Fruit fly (Drosophila melanogaster) whole organism, embryonic: ENCODE results near the gene Prx2.

Experiments
- Bgb ChIP-seq: fragments of 200-800 bp; sonication (Bioruptor generic); IDR thresholded peaks from 2 replicates; pipeline ENCODE4 v1.3.6; 2022; ENCODE audit warnings: missing biosample characterization, missing genetic modification characterization; ENCODE audit not compliant: partially characterized antibody
- CG10209 ChIP-seq: fragments of 200-800 bp; sonication (Bioruptor generic); optimal IDR thresholded peaks from 3 replicates; lab custom pipeline; 2017; ENCODE audit warnings: missing biosample characterization, mild to moderate bottlenecking, missing genetic modification characterization, missing genetic modification reagents
- CG10274 ChIP-seq: fragments of 200-800 bp; sonication (Bioruptor generic); optimal IDR thresholded peaks from 3 replicates; lab custom pipeline; 2017; ENCODE audit warnings: missing biosample characterization, mild to moderate bottlenecking, missing genetic modification characterization
- CG10543 ChIP-seq: fragments of 200-800 bp; sonication (Bioruptor generic); optimal IDR thresholded peaks from 3 replicates; lab custom pipeline; 2017; ENCODE audit warnings: missing biosample characterization, mild to moderate bottlenecking, missing genetic modification characterization, moderate library complexity
- CG11504 ChIP-seq: fragments of 200-800 bp; sonication (Bioruptor generic); optimal IDR thresholded peaks from 3 replicates; lab custom pipeline; 2019; ENCODE audit warnings: missing biosample characterization, mild to moderate bottlenecking, missing genetic modification characterization, moderate library complexity
- CG14050 ChIP-seq: fragments of 200-800 bp; sonication (Bioruptor generic); IDR thresholded peaks from 3 replicates; pipeline ENCODE4 v1.3.6; 2022; ENCODE audit warnings: missing biosample characterization, missing genetic modification characterization
- CG17328 ChIP-seq: fragments of 200-800 bp; sonication (Bioruptor generic); IDR thresholded peaks from 2 replicates; pipeline ENCODE4 v1.3.6; 2022; ENCODE audit warnings: missing biosample characterization, missing genetic modification characterization
- CG17359 ChIP-seq: fragments of 200-800 bp; sonication (Bioruptor generic); optimal IDR thresholded peaks from 3 replicates; lab custom pipeline; 2018; ENCODE audit warnings: missing biosample characterization, mild to moderate bottlenecking, missing genetic modification characterization, moderate library complexity
- CG2199 ChIP-seq: fragments of 200-800 bp; sonication (Bioruptor generic); IDR thresholded peaks from 3 replicates; pipeline ENCODE4 v1.3.6; 2022; ENCODE audit warnings: missing biosample characterization, missing genetic modification characterization
- CG5953 ChIP-seq: fragments of 200-800 bp; sonication (Bioruptor generic); IDR thresholded peaks from 2 replicates; pipeline ENCODE4 v1.3.6; 2022; ENCODE audit warnings: missing biosample characterization, missing genetic modification characterization
- CG6175 ChIP-seq: fragments of 200-800 bp; sonication (Bioruptor generic); IDR thresholded peaks from 3 replicates; pipeline ENCODE4 v1.3.6; 2022; ENCODE audit warnings: missing biosample characterization, missing genetic modification characterization
- CG6689 ChIP-seq: fragments of 200-800 bp; sonication (Bioruptor generic); IDR thresholded peaks from 2 replicates; pipeline ENCODE4 v1.3.6; 2022; ENCODE audit warnings: missing biosample characterization, missing genetic modification characterization
- CG8290 ChIP-seq, 3 experiments: fragments of 200-800 bp; sonication (Bioruptor generic); optimal IDR thresholded peaks; 2 replicates each; lab custom pipeline; 2016 to 2019; ENCODE audit warnings: missing biosample characterization in 3 of 3, missing genetic modification characterization in 3 of 3, mild to moderate bottlenecking in 2 of 3, moderate library complexity in 1 of 3
- D19A ChIP-seq: fragments of 200-800 bp; optimal IDR thresholded peaks from 3 replicates; lab custom pipeline; 2019; ENCODE audit warnings: missing biosample characterization, mild to moderate bottlenecking, missing genetic modification characterization, moderate library complexity
- Deaf1 ChIP-seq: fragments of 200-800 bp; optimal IDR thresholded peaks from 3 replicates; lab custom pipeline; 2019; ENCODE audit warnings: missing biosample characterization, mild to moderate bottlenecking, missing genetic modification characterization, moderate library complexity
- Drgx ChIP-seq: fragments of 200-800 bp; sonication (Bioruptor generic); IDR thresholded peaks from 2 replicates; pipeline ENCODE4 v1.3.6; 2022; ENCODE audit warnings: missing biosample characterization, missing genetic modification characterization
- Hr3 ChIP-seq: fragments of 200-800 bp; sonication (Bioruptor generic); optimal IDR thresholded peaks from 3 replicates; lab custom pipeline; 2016; ENCODE audit warnings: missing biosample characterization, missing genetic modification characterization
- Jarid2 ChIP-seq: fragments of 200-800 bp; sonication (Bioruptor generic); optimal IDR thresholded peaks from 3 replicates; lab custom pipeline; 2017; ENCODE audit warnings: mild to moderate bottlenecking, missing biosample characterization, missing genetic modification reagents, missing genetic modification characterization
- Med ChIP-seq: fragments of 200-800 bp; sonication (Bioruptor generic); peaks from one replicate; lab custom pipeline; 2016; ENCODE audit warnings: missing biosample characterization, missing genetic modification characterization, mild to moderate bottlenecking, inconsistent platforms, moderate library complexity
- Rx ChIP-seq: fragments of 200-800 bp; sonication (Bioruptor generic); IDR thresholded peaks from 2 replicates; pipeline ENCODE4 v1.3.6; 2022; ENCODE audit warnings: missing biosample characterization, missing genetic modification characterization
- ab ChIP-seq: fragments of 200-800 bp; sonication (Bioruptor generic); optimal IDR thresholded peaks from 2 replicates; lab custom pipeline; 2016; ENCODE audit warnings: missing biosample characterization, missing genetic modification characterization
- bsh ChIP-seq, 2 experiments: fragments of 200-800 bp; sonication (Bioruptor generic); optimal IDR thresholded peaks; 2 replicates each; lab custom pipeline; 2017 to 2018; ENCODE audit warnings: mild to moderate bottlenecking in 2 of 2, missing biosample characterization in 2 of 2, missing genetic modification characterization in 2 of 2, moderate library complexity in 1 of 2
- cg ChIP-seq: fragments of 200-800 bp; sonication (Bioruptor generic); optimal IDR thresholded peaks from 3 replicates; lab custom pipeline; 2019; ENCODE audit warnings: missing biosample characterization, mild to moderate bottlenecking, missing genetic modification characterization, moderate library complexity
- chinmo ChIP-seq: fragments of 200-800 bp; sonication (Bioruptor generic); IDR thresholded peaks from 4 replicates; pipeline ENCODE4 v1.3.6; 2022; ENCODE audit warnings: missing biosample characterization, missing genetic modification characterization; ENCODE audit not compliant: partially characterized antibody
- crol ChIP-seq: fragments of 200-800 bp; sonication (Bioruptor generic); IDR thresholded peaks from 2 replicates; pipeline ENCODE4 v1.3.6; 2022; ENCODE audit warnings: missing biosample characterization, missing genetic modification characterization
- dimm ChIP-seq: fragments of 200-800 bp; sonication (Bioruptor generic); IDR thresholded peaks from 2 replicates; pipeline ENCODE4 v1.3.6; 2022; ENCODE audit warnings: missing biosample characterization, missing genetic modification characterization
- esg ChIP-seq: fragments of 200-800 bp; sonication (Bioruptor generic); conservative IDR thresholded peaks from 2 replicates; pipeline ENCODE4 v1.3.6; 2022; ENCODE audit warnings: missing biosample characterization, missing genetic modification characterization
- gem ChIP-seq: fragments of 200-800 bp; sonication (Bioruptor generic); optimal IDR thresholded peaks from 2 replicates; lab custom pipeline; 2019; ENCODE audit warnings: missing biosample characterization, mild to moderate bottlenecking, missing genetic modification characterization, moderate library complexity
- hth ChIP-seq: fragments of >200 bp; optimal IDR thresholded peaks from 2 replicates; lab custom pipeline; 2017; ENCODE audit warnings: inconsistent platforms
- mirr ChIP-seq: fragments of 200-800 bp; sonication (Bioruptor generic); optimal IDR thresholded peaks from 3 replicates; lab custom pipeline; 2018; ENCODE audit warnings: missing biosample characterization, mild to moderate bottlenecking, missing genetic modification characterization
- nom ChIP-seq: fragments of 200-800 bp; sonication (Bioruptor generic); optimal IDR thresholded peaks from 2 replicates; lab custom pipeline; 2017; ENCODE audit warnings: missing biosample characterization, missing genetic modification characterization, mild to moderate bottlenecking, moderate library complexity, missing genetic modification reagents
- p53 ChIP-seq: fragments of 200-800 bp; sonication (Bioruptor generic); optimal IDR thresholded peaks from 2 replicates; lab custom pipeline; 2016; ENCODE audit warnings: missing biosample characterization, missing genetic modification characterization
- row ChIP-seq: fragments of 200-800 bp; sonication (Bioruptor generic); IDR thresholded peaks from 3 replicates; pipeline ENCODE4 v1.3.6; 2022; ENCODE audit warnings: missing biosample characterization, missing genetic modification characterization
- sc ChIP-seq, 3 experiments: fragments of >200 bp in 2 of 3; fragments of 200-800 bp in 1 of 3; sonication (Bioruptor generic) in 1 of 3; optimal IDR thresholded peaks; 2 replicates in 2 of 3; 3 replicates in 1 of 3; lab custom pipeline; 2017; ENCODE audit warnings: mild to moderate bottlenecking in 1 of 3, missing biosample characterization in 1 of 3, missing genetic modification characterization in 1 of 3, missing genetic modification reagents in 1 of 3
- sens ChIP-seq: fragments of 200-800 bp; sonication (Bioruptor generic); peaks from one replicate; lab custom pipeline; 2016; ENCODE audit warnings: missing biosample characterization, missing genetic modification characterization
- sqz ChIP-seq: fragments of 200-800 bp; sonication (Bioruptor generic); optimal IDR thresholded peaks from 3 replicates; lab custom pipeline; 2018; ENCODE audit warnings: missing biosample characterization, mild to moderate bottlenecking, missing genetic modification characterization
- sug ChIP-seq: fragments of 200-800 bp; optimal IDR thresholded peaks from 2 replicates; lab custom pipeline; 2019; ENCODE audit warnings: missing biosample characterization, mild to moderate bottlenecking, missing genetic modification characterization, moderate library complexity

Prx2 gene

DNA sequence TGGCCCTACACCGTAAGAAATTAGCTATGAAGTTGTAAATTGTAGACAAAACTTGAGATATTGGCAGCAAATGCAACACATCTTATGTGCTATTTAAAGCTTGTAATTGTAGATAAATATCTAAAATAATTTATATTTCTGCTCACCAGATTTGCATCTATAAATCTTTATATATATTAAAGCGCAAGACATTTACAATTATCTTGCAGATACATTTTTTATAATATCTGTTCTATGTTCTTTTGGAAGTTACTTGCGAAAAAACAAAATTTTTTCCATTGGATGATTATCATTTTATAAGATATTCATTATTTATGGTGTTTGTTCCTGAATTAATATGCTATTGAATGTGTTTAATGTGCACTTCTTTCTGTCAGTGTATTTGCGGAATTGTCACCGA lies 15.3 kb upstream of the Prx2 start:
- TF ChIP-seq nom (GFP tag; lab: Kevin White, UChicago) = no peak
- 0 out of 2 replicates have a peak, but pooled peaks have one; percentile 8 for TF ChIP-seq CG6689 (GFP tag; lab: Robert Waterston, UW)
- TF ChIP-seq dimm (GFP tag; lab: Robert Waterston, UW) = no peak
- 0 out of 2 replicates have a peak, but pooled peaks have one; percentile 7 for TF ChIP-seq esg
- TF ChIP-seq gem (tag; lab: Kevin White, UChicago) = peak; percentile 20
- TF ChIP-seq bsh (GFP tag; optimal IDR thresholded peaks at IDR 0.05; lab: Kevin White, UChicago) = peak in 1 of 2 experiments; percentile 10
- peak; percentile 15; the same call in 1 of the 2 replicates for TF ChIP-seq Drgx (GFP tag; lab: Robert Waterston, UW)
- TF ChIP-seq sc (optimal IDR thresholded peaks at IDR 0.05; lab: Kevin White, UChicago) = no peak
- TF ChIP-seq sc (GFP tag; optimal IDR thresholded peaks at IDR 0.05; lab: Kevin White, UChicago) = no peak
- peak; percentile 16 for TF ChIP-seq CG11504 (tag; lab: Kevin White, UChicago)

DNA sequence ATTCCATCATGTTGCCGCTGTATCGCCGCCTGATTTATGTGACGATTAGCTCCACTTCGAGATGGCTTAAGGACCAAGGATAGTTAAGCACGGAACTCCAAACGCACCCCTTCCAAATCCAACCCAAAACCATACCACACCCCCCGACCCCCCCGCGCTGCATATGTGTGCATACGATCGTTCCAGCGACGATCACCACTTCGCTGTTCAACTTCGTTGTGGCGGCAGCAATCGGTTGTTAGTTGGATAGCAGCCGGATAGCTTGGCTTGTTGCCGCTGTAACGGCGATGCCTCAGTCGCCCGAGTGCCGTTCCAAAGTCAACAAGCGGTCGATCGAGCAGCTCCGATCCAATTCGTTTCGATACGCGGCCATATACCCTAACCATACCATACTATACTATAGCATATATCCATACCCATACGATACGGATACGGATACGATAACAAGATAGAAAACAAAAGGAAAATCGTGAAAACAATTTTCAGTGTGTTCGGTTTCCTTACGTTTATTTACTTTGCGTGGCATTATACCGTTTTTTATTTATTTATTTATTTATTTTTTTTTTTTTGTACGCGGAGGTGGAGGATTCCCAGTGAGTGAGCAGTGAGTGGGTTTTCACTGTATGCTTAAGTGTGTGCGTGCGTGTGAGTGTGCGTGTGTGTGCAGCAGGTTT lies 14.7 kb upstream of the Prx2 start:
- TF ChIP-seq CG6175 (GFP tag; lab: Robert Waterston, UW) = peak; percentile 56; the same call in 1 of the 3 replicates
- TF ChIP-seq sens = peak; percentile 71
- TF ChIP-seq Med (GFP tag; lab: Kevin White, UChicago) = peak; percentile 61
- TF ChIP-seq Bgb (GFP tag; lab: Robert Waterston, UW) = peak; percentile 24; the same call in 1 of the 2 replicates
- peak; percentile 33 for TF ChIP-seq sqz (GFP tag; lab: Kevin White, UChicago)
- no peak for TF ChIP-seq CG8290 (GFP tag; optimal IDR thresholded peaks at IDR 0.05; lab: Kevin White, UChicago)
- peak in 1 of 2 experiments; percentile 31 for TF ChIP-seq CG8290 (tag; optimal IDR thresholded peaks at IDR 0.05; lab: Kevin White, UChicago)
- no peak for TF ChIP-seq hth (lab: Kevin White, UChicago)
- TF ChIP-seq CG17359 (tag; lab: Kevin White, UChicago) = peak; percentile 14
- peak; percentile 39 for TF ChIP-seq cg (GFP tag; lab: Kevin White, UChicago)
- TF ChIP-seq D19A = peak; percentile 75
- no peak for TF ChIP-seq CG10209 (GFP tag; lab: Kevin White, UChicago)
- TF ChIP-seq p53 (GFP tag; lab: Kevin White, UChicago) = no peak
- TF ChIP-seq chinmo = 0 out of 4 replicates have a peak, but pooled peaks have one; percentile 57
- no peak for TF ChIP-seq Rx (GFP tag; lab: Robert Waterston, UW)
- peak; percentile 21 for TF ChIP-seq mirr (GFP tag; lab: Kevin White, UChicago)
- peak; percentile 15; the same call in 1 of the 2 replicates for TF ChIP-seq Drgx (GFP tag; lab: Robert Waterston, UW)
- no peak for TF ChIP-seq Hr3
- TF ChIP-seq Deaf1 = peak; percentile 94
- no peak for TF ChIP-seq ab (GFP tag; lab: Kevin White, UChicago)
- TF ChIP-seq CG14050 (GFP tag; lab: Robert Waterston, UW) = no peak
- peak; percentile 47 for TF ChIP-seq Jarid2 (GFP tag; lab: Kevin White, UChicago)
- peak; percentile 10 for TF ChIP-seq sug (tag; lab: Kevin White, UChicago)
- TF ChIP-seq crol (GFP tag; lab: Robert Waterston, UW) = peak; percentile 85
- TF ChIP-seq row (GFP tag; lab: Robert Waterston, UW) = 0 out of 3 replicates have a peak, but pooled peaks have one; percentile 15
- TF ChIP-seq CG17328 (GFP tag; lab: Robert Waterston, UW) = 0 out of 2 replicates have a peak, but pooled peaks have one; percentile 10
- peak; percentile 23 for TF ChIP-seq CG10543 (GFP tag; lab: Kevin White, UChicago)
- TF ChIP-seq CG10274 (GFP tag; lab: Kevin White, UChicago) = no peak
- 0 out of 3 replicates have a peak, but pooled peaks have one; percentile 42 for TF ChIP-seq CG2199 (GFP tag; lab: Robert Waterston, UW)
- TF ChIP-seq CG5953 = 0 out of 2 replicates have a peak, but pooled peaks have one; percentile 18
